Fruit fly (Drosophila melanogaster) whole organism, embryonic: ENCODE measurements around the gene VhaM9.7-c.

ENCODE experiments used
- Awh ChIP-seq: fragments of 200-800 bp; sonication (Bioruptor generic); IDR thresholded peaks from 2 replicates; pipeline ENCODE4, ENCODE4 v1.3.6; 2022; ENCODE audit warnings: missing biosample characterization, missing genetic modification characterization
- Blimp-1 ChIP-seq: fragments of 200-800 bp; sonication (Bioruptor generic); optimal IDR thresholded peaks from 3 replicates; lab custom pipeline; 2018; ENCODE audit warnings: missing biosample characterization, missing genetic modification characterization, mild to moderate bottlenecking, moderate library complexity, missing genetic modification reagents
- CG10267 ChIP-seq: fragments of 200-800 bp; sonication (Bioruptor generic); optimal IDR thresholded peaks from 2 replicates; lab custom pipeline; 2018; ENCODE audit warnings: missing biosample characterization, mild to moderate bottlenecking, missing genetic modification characterization, moderate library complexity
- CG10274 ChIP-seq: fragments of 200-800 bp; sonication (Bioruptor generic); optimal IDR thresholded peaks from 3 replicates; lab custom pipeline; 2017; ENCODE audit warnings: missing biosample characterization, mild to moderate bottlenecking, missing genetic modification characterization
- CG11085 ChIP-seq: fragments of 200-800 bp; sonication (Bioruptor generic); IDR thresholded peaks from 2 replicates; pipeline ENCODE4 v1.3.6; 2022; ENCODE audit warnings: missing biosample characterization, missing genetic modification characterization
- CG12104 ChIP-seq: fragments of 200-800 bp; sonication (Bioruptor generic); optimal IDR thresholded peaks from 3 replicates; lab custom pipeline; 2016; ENCODE audit warnings: missing biosample characterization, missing genetic modification characterization
- CG14710 ChIP-seq: fragments of 200-800 bp; sonication (Bioruptor generic); optimal IDR thresholded peaks from 3 replicates; lab custom pipeline; 2019; ENCODE audit warnings: missing biosample characterization, mild to moderate bottlenecking, missing genetic modification characterization, moderate library complexity
- CG15601 ChIP-seq: fragments of 200-800 bp; sonication (Bioruptor generic); optimal IDR thresholded peaks from 3 replicates; lab custom pipeline; 2019; ENCODE audit warnings: missing biosample characterization, mild to moderate bottlenecking, missing genetic modification characterization, moderate library complexity
- CG17359 ChIP-seq: fragments of 200-800 bp; sonication (Bioruptor generic); optimal IDR thresholded peaks from 3 replicates; lab custom pipeline; 2018; ENCODE audit warnings: missing biosample characterization, mild to moderate bottlenecking, missing genetic modification characterization, moderate library complexity
- CG17912 ChIP-seq: fragments of 200-800 bp; sonication (Bioruptor generic); optimal IDR thresholded peaks from 2 replicates; lab custom pipeline; 2018; ENCODE audit warnings: missing biosample characterization, mild to moderate bottlenecking, missing genetic modification characterization
- CG1832 ChIP-seq: fragments of 200-800 bp; sonication (Bioruptor generic); optimal IDR thresholded peaks from 2 replicates; lab custom pipeline; 2017; ENCODE audit warnings: missing biosample characterization, mild to moderate bottlenecking, missing genetic modification characterization, inconsistent platforms
- CG2120 ChIP-seq: fragments of 200-800 bp; sonication (Bioruptor generic); optimal IDR thresholded peaks from 3 replicates; lab custom pipeline; 2016; ENCODE audit warnings: missing biosample characterization, missing genetic modification characterization
- CG30020 ChIP-seq: fragments of 200-800 bp; optimal IDR thresholded peaks from 2 replicates; lab custom pipeline; 2019; ENCODE audit warnings: missing biosample characterization, mild to moderate bottlenecking, missing genetic modification characterization, moderate library complexity
- CG30403 ChIP-seq: fragments of 200-800 bp; sonication (Bioruptor generic); optimal IDR thresholded peaks from 3 replicates; lab custom pipeline; 2016; ENCODE audit warnings: missing biosample characterization, missing genetic modification characterization
- CG31224 ChIP-seq: fragments of 200-800 bp; sonication (Bioruptor generic); IDR thresholded peaks from 2 replicates; pipeline ENCODE4 v1.3.6; 2022; ENCODE audit warnings: missing biosample characterization, missing genetic modification characterization
- CG34422 ChIP-seq: fragments of 200-800 bp; sonication (Bioruptor generic); IDR thresholded peaks from 3 replicates; pipeline ENCODE4 v1.3.6; 2022; ENCODE audit warnings: missing biosample characterization, missing genetic modification characterization
- CG42726 ChIP-seq: fragments of 200-800 bp; sonication (Bioruptor generic); IDR thresholded peaks from 2 replicates; pipeline ENCODE4 v1.3.6; 2022; ENCODE audit warnings: missing biosample characterization, missing genetic modification characterization; ENCODE audit not compliant: partially characterized antibody
- CG4820 ChIP-seq: fragments of 200-800 bp; sonication (Bioruptor generic); optimal IDR thresholded peaks from 3 replicates; lab custom pipeline; 2016; ENCODE audit warnings: missing biosample characterization, missing genetic modification characterization
- CG6254 ChIP-seq: fragments of 200-800 bp; sonication (Bioruptor generic); optimal IDR thresholded peaks from 3 replicates; lab custom pipeline; 2017; ENCODE audit warnings: mild to moderate bottlenecking, missing biosample characterization, missing genetic modification reagents, missing genetic modification characterization
- CG6689 ChIP-seq: fragments of 200-800 bp; sonication (Bioruptor generic); IDR thresholded peaks from 2 replicates; pipeline ENCODE4 v1.3.6; 2022; ENCODE audit warnings: missing biosample characterization, missing genetic modification characterization
- CG7745 ChIP-seq: fragments of 200-800 bp; sonication (Bioruptor generic); optimal IDR thresholded peaks from 2 replicates; lab custom pipeline; 2018; ENCODE audit warnings: missing biosample characterization, mild to moderate bottlenecking, missing genetic modification characterization, moderate library complexity
- CG8281 ChIP-seq: fragments of 200-800 bp; sonication (Bioruptor generic); optimal IDR thresholded peaks from 2 replicates; lab custom pipeline; 2018; ENCODE audit warnings: missing biosample characterization, mild to moderate bottlenecking, missing genetic modification characterization, moderate library complexity
- CG9932 ChIP-seq: fragments of 200-800 bp; sonication (Bioruptor generic); IDR thresholded peaks from 2 replicates; pipeline ENCODE4 v1.3.6; 2022; ENCODE audit warnings: missing biosample characterization, missing genetic modification characterization
- Deaf1 ChIP-seq: fragments of 200-800 bp; optimal IDR thresholded peaks from 3 replicates; lab custom pipeline; 2019; ENCODE audit warnings: missing biosample characterization, mild to moderate bottlenecking, missing genetic modification characterization, moderate library complexity
- Dek ChIP-seq: fragments of 200-800 bp; sonication (Bioruptor generic); optimal IDR thresholded peaks from 3 replicates; lab custom pipeline; 2019; ENCODE audit warnings: missing biosample characterization, mild to moderate bottlenecking, missing genetic modification characterization, moderate library complexity
- Drgx ChIP-seq: fragments of 200-800 bp; sonication (Bioruptor generic); IDR thresholded peaks from 2 replicates; pipeline ENCODE4 v1.3.6; 2022; ENCODE audit warnings: missing biosample characterization, missing genetic modification characterization
- Eip74EF ChIP-seq, 2 experiments: fragments of 200-800 bp in 1 of 2; fragments of >200 bp in 1 of 2; sonication (Bioruptor generic) in 1 of 2; optimal IDR thresholded peaks; 2 replicates each; lab custom pipeline; 2017 to 2019; ENCODE audit warnings: missing biosample characterization in 2 of 2, missing genetic modification characterization in 2 of 2, mild to moderate bottlenecking in 1 of 2, moderate library complexity in 1 of 2
- Elba2 ChIP-seq: fragments of 200-800 bp; sonication (Bioruptor generic); optimal IDR thresholded peaks from 3 replicates; lab custom pipeline; 2016; ENCODE audit warnings: missing biosample characterization, missing genetic modification characterization
- Ets65A ChIP-seq: fragments of 200-800 bp; sonication (Bioruptor generic); peaks from one replicate; lab custom pipeline; 2016; ENCODE audit warnings: missing biosample characterization, missing genetic modification characterization
- Fer3 ChIP-seq: fragments of 200-800 bp; sonication (Bioruptor generic); optimal IDR thresholded peaks from 2 replicates; lab custom pipeline; 2018; ENCODE audit warnings: missing biosample characterization, mild to moderate bottlenecking, missing genetic modification characterization, moderate library complexity
- Hey ChIP-seq: fragments of 200-800 bp; sonication (Bioruptor generic); optimal IDR thresholded peaks from 3 replicates; lab custom pipeline; 2018; ENCODE audit warnings: missing biosample characterization, mild to moderate bottlenecking, missing genetic modification characterization
- Max ChIP-seq: fragments of 200-800 bp; sonication (Bioruptor generic); optimal IDR thresholded peaks from 2 replicates; lab custom pipeline; 2016; ENCODE audit warnings: missing biosample characterization, mild to moderate bottlenecking, missing genetic modification characterization
- Med ChIP-seq: fragments of 200-800 bp; sonication (Bioruptor generic); peaks from one replicate; lab custom pipeline; 2016; ENCODE audit warnings: missing biosample characterization, missing genetic modification characterization, mild to moderate bottlenecking, inconsistent platforms, moderate library complexity
- aop ChIP-seq: fragments of 200-800 bp; sonication (Bioruptor generic); IDR thresholded peaks from 2 replicates; pipeline ENCODE4 v1.3.6; 2022; ENCODE audit warnings: missing biosample characterization, missing genetic modification characterization
- bowl ChIP-seq: fragments of 200-800 bp; sonication (Bioruptor generic); IDR thresholded peaks from 2 replicates; pipeline ENCODE4 v1.3.6; 2022; ENCODE audit warnings: missing biosample characterization, missing genetic modification characterization
- dmrt11E ChIP-seq: fragments of 200-800 bp; sonication (Bioruptor generic); optimal IDR thresholded peaks from 3 replicates; lab custom pipeline; 2018; ENCODE audit warnings: missing biosample characterization, mild to moderate bottlenecking, missing genetic modification characterization, moderate library complexity
- ftz-f1 ChIP-seq: fragments of 200-800 bp; sonication (Bioruptor generic); optimal IDR thresholded peaks from 2 replicates; lab custom pipeline; 2016; ENCODE audit warnings: missing biosample characterization, missing genetic modification characterization
- gce ChIP-seq: fragments of 200-800 bp; sonication (Bioruptor generic); IDR thresholded peaks from 3 replicates; pipeline ENCODE4 v1.3.6; 2022; ENCODE audit warnings: missing biosample characterization, missing genetic modification characterization
- kah ChIP-seq: fragments of 200-800 bp; sonication (Bioruptor generic); optimal IDR thresholded peaks from 2 replicates; lab custom pipeline; 2018; ENCODE audit warnings: missing biosample characterization, mild to moderate bottlenecking, missing genetic modification characterization
- ken ChIP-seq: fragments of 200-800 bp; sonication (Bioruptor generic); IDR thresholded peaks from 3 replicates; pipeline ENCODE4 v1.3.6; 2022; ENCODE audit warnings: missing biosample characterization, missing genetic modification characterization
- lbe ChIP-seq: fragments of 200-800 bp; sonication (Bioruptor generic); optimal IDR thresholded peaks from 2 replicates; lab custom pipeline; 2016; ENCODE audit warnings: missing biosample characterization, mild to moderate bottlenecking, missing genetic modification characterization
- peb ChIP-seq: fragments of 200-800 bp; sonication (Bioruptor generic); IDR thresholded peaks from 2 replicates; pipeline ENCODE4 v1.3.6; 2022; ENCODE audit warnings: missing biosample characterization, missing genetic modification characterization
- pfk ChIP-seq: fragments of 200-800 bp; sonication (Bioruptor generic); optimal IDR thresholded peaks from 2 replicates; lab custom pipeline; 2018; ENCODE audit warnings: missing biosample characterization, mild to moderate bottlenecking, missing genetic modification characterization, moderate library complexity
- ro ChIP-seq: fragments of 200-800 bp; sonication (Bioruptor generic); IDR thresholded peaks from 2 replicates; pipeline ENCODE4 v1.3.6; 2022; ENCODE audit warnings: missing biosample characterization, missing genetic modification characterization
- ssp ChIP-seq: fragments of 200-800 bp; sonication (Bioruptor generic); IDR thresholded peaks from 2 replicates; pipeline ENCODE4 v1.3.6; 2022; ENCODE audit warnings: missing biosample characterization, missing genetic modification characterization
- stwl ChIP-seq: fragments of 200-800 bp; sonication (Bioruptor generic); optimal IDR thresholded peaks from 3 replicates; lab custom pipeline; 2018; ENCODE audit warnings: missing biosample characterization, mild to moderate bottlenecking, missing genetic modification characterization, moderate library complexity
- wdn ChIP-seq: fragments of 200-800 bp; sonication (Bioruptor generic); IDR thresholded peaks from 2 replicates; pipeline ENCODE4 v1.3.6; 2022; ENCODE audit warnings: missing biosample characterization, missing genetic modification characterization
- yki ChIP-seq: fragments of >200 bp; optimal IDR thresholded peaks from 3 replicates; lab custom pipeline; 2018
- zen ChIP-seq: fragments of 200-800 bp; sonication (Bioruptor generic); optimal IDR thresholded peaks from 3 replicates; lab custom pipeline; 2018; ENCODE audit warnings: missing biosample characterization, mild to moderate bottlenecking, missing genetic modification characterization, moderate library complexity
- zfh1 ChIP-seq: fragments of 200-800 bp; sonication (Bioruptor generic); IDR thresholded peaks from 3 replicates; pipeline ENCODE4 v1.3.6; 2022; ENCODE audit warnings: missing biosample characterization, missing genetic modification characterization

The VhaM9.7-c gene

DNA sequence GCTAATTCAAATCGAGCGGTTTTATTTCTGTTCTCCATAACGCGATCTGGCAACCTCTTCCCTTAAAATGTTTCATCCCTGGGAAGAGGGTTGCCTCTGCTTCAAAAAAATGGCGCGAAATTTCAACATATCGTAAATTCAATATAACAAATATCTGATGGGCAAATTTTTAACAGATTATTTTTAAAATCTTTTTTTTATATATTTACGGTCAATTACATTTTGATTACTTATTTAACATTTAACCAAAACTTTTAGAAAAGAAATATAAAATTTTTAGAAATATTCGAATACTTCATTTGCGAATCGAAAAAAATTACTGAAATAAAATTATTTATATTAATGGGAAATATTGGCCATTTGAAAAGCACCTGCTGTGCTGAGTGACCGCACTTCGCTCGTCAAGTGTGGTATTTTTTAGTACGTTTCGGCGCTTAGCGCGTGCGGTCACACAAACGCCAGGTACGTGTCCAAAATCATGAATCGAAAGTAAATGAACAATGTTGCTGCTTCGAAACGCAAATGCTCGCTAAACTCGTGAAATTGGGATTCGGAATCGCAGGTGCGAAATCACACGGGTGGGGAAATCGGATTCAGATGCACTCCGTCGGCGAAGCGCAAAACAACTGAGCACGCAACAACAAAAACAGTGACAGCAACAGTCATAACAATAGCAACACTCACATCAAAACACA is 16.6 kb downstream of the VhaM9.7-c start, which contains the start of gene Ero1L (continued):
- TF ChIP-seq Max (GFP tag; lab: Kevin White, UChicago) (peak; percentile 39), ro (GFP tag; lab: Robert Waterston, UW) (no peak), Hey (no peak), dmrt11E (tag; lab: Kevin White, UChicago) (no peak), CG11085 (no peak), stwl (tag; lab: Kevin White, UChicago) (peak; percentile 65), wdn (0 out of 2 replicates have a peak, but pooled peaks have one; percentile 42), CG17912 (GFP tag; lab: Kevin White, UChicago) (no peak), CG30403 (GFP tag; lab: Kevin White, UChicago) (peak; percentile 16), Ets65A (GFP tag; lab: Kevin White, UChicago) (peak; percentile 30), Elba2 (GFP tag; lab: Kevin White, UChicago) (no peak), CG10267 (tag; lab: Kevin White, UChicago) (peak; percentile 70), yki (lab: Kevin White, UChicago) (no peak), Eip74EF (GFP tag; optimal IDR thresholded peaks at IDR 0.05; lab: Kevin White, UChicago) (no peak), ssp (GFP tag; lab: Robert Waterston, UW) (no peak), CG34422 (GFP tag; lab: Robert Waterston, UW) (peak; percentile 64; the same call in 2 of the 3 replicates), Blimp-1 (GFP tag; lab: Kevin White, UChicago) (peak; percentile 64), gce (GFP tag; lab: Robert Waterston, UW) (no peak), Med (peak; percentile 64), zfh1 (GFP tag; lab: Robert Waterston, UW) (no peak; the same call in 2 of the 3 replicates), kah (GFP tag; lab: Kevin White, UChicago) (no peak), CG31224 (GFP tag; lab: Robert Waterston, UW) (no peak), Drgx (GFP tag; lab: Robert Waterston, UW) (peak; percentile 22; the same call in 1 of the 2 replicates), peb (no peak), CG17359 (tag; lab: Kevin White, UChicago) (peak; percentile 29), CG10274 (no peak), Awh (GFP tag; lab: Robert Waterston, UW) (no peak), ftz-f1 (GFP tag; lab: Kevin White, UChicago) (no peak), CG42726 (GFP tag; lab: Robert Waterston, UW) (no peak), Fer3 (tag; lab: Kevin White, UChicago) (peak; percentile 38), CG2120 (GFP tag; lab: Kevin White, UChicago) (peak; percentile 16), CG4820 (GFP tag; lab: Kevin White, UChicago) (peak; percentile 11), CG12104 (GFP tag; lab: Kevin White, UChicago) (peak; percentile 18), zen (peak; percentile 32), CG15601 (tag; lab: Kevin White, UChicago) (peak; percentile 45), CG6254 (GFP tag; lab: Kevin White, UChicago) (peak; percentile 46), aop (GFP tag; lab: Robert Waterston, UW) (no peak), Dek (tag; lab: Kevin White, UChicago) (peak; percentile 38), CG8281 (tag; lab: Kevin White, UChicago) (no peak), CG14710 (tag; lab: Kevin White, UChicago) (peak; percentile 73), lbe (GFP tag; lab: Kevin White, UChicago) (peak; percentile 53), CG1832 (no peak), Deaf1 (no peak), bowl (no peak), CG9932 (GFP tag; lab: Robert Waterston, UW) (peak; percentile 25; the same call in 1 of the 2 replicates), CG6689 (GFP tag; lab: Robert Waterston, UW) (peak; percentile 37), pfk (GFP tag; lab: Kevin White, UChicago) (no peak), CG7745 (no peak), ken (GFP tag; lab: Robert Waterston, UW) (no peak), CG30020 (tag; lab: Kevin White, UChicago) (no peak)
